Fruit fly (Drosophila melanogaster) whole organism, embryonic: Measurements from ENCODE around the gene hmw.
A peak's percentile ranks its signal among the peaks of the same experiment; 100 is the strongest.

Source experiments
- Atf3 ChIP-seq: fragments of 200-800 bp; sonication (Bioruptor generic); optimal IDR thresholded peaks from 3 replicates; lab custom pipeline; 2016; ENCODE audit warnings: missing biosample characterization, missing genetic modification characterization
- BtbVII ChIP-seq: fragments of 200-800 bp; sonication (Bioruptor generic); optimal IDR thresholded peaks from 3 replicates; lab custom pipeline; 2017; ENCODE audit warnings: missing biosample characterization, mild to moderate bottlenecking, missing genetic modification characterization
- CG10209 ChIP-seq: fragments of 200-800 bp; sonication (Bioruptor generic); optimal IDR thresholded peaks from 3 replicates; lab custom pipeline; 2017; ENCODE audit warnings: missing biosample characterization, mild to moderate bottlenecking, missing genetic modification characterization, missing genetic modification reagents
- CG10274 ChIP-seq: fragments of 200-800 bp; sonication (Bioruptor generic); optimal IDR thresholded peaks from 3 replicates; lab custom pipeline; 2017; ENCODE audit warnings: missing biosample characterization, mild to moderate bottlenecking, missing genetic modification characterization
- CG10366 ChIP-seq: fragments of 200-800 bp; sonication (Bioruptor generic); IDR thresholded peaks from 2 replicates; pipeline ENCODE4 v1.3.6; 2022; ENCODE audit warnings: missing biosample characterization, missing genetic modification characterization
- CG10979 ChIP-seq: fragments of 200-800 bp; sonication (Bioruptor generic); optimal IDR thresholded peaks from 2 replicates; lab custom pipeline; 2018; ENCODE audit warnings: missing biosample characterization, mild to moderate bottlenecking, missing genetic modification characterization, moderate library complexity
- CG11456 ChIP-seq: fragments of 200-800 bp; sonication (Bioruptor generic); IDR thresholded peaks from 3 replicates; pipeline ENCODE4 v1.3.6; 2022; ENCODE audit warnings: missing biosample characterization, missing genetic modification characterization
- CG11560 ChIP-seq: fragments of 200-800 bp; sonication (Bioruptor generic); IDR thresholded peaks from 3 replicates; pipeline ENCODE4 v1.3.6; 2022; ENCODE audit warnings: missing biosample characterization, missing genetic modification characterization
- CG11695 ChIP-seq: fragments of 200-800 bp; sonication (Bioruptor generic); IDR thresholded peaks from 3 replicates; pipeline ENCODE4 v1.3.6; 2022; ENCODE audit warnings: missing biosample characterization, missing genetic modification characterization
- CG11723 ChIP-seq: fragments of 200-800 bp; sonication (Bioruptor generic); optimal IDR thresholded peaks from 2 replicates; lab custom pipeline; 2017; ENCODE audit warnings: missing biosample characterization, mild to moderate bottlenecking, missing genetic modification characterization
- CG12219 ChIP-seq: fragments of 200-800 bp; sonication (Bioruptor generic); optimal IDR thresholded peaks from 3 replicates; lab custom pipeline; 2018; ENCODE audit warnings: missing biosample characterization, mild to moderate bottlenecking, missing genetic modification characterization
- CG12942 ChIP-seq: fragments of 200-800 bp; sonication (Bioruptor generic); optimal IDR thresholded peaks from 3 replicates; lab custom pipeline; 2016; ENCODE audit warnings: missing biosample characterization, missing genetic modification characterization
- CG13624 ChIP-seq: fragments of 200-800 bp; sonication (Bioruptor generic); optimal IDR thresholded peaks from 2 replicates; lab custom pipeline; 2016; ENCODE audit warnings: missing biosample characterization, missing genetic modification characterization
- CG14441 ChIP-seq: fragments of 200-800 bp; sonication (Bioruptor generic); IDR thresholded peaks from 2 replicates; pipeline ENCODE4 v1.3.6; 2022; ENCODE audit warnings: missing biosample characterization, missing genetic modification characterization
- CG30403 ChIP-seq: fragments of 200-800 bp; sonication (Bioruptor generic); optimal IDR thresholded peaks from 3 replicates; lab custom pipeline; 2016; ENCODE audit warnings: missing biosample characterization, missing genetic modification characterization
- CG32532 ChIP-seq: fragments of 200-800 bp; sonication (Bioruptor generic); IDR thresholded peaks from 2 replicates; pipeline ENCODE4 v1.3.6; 2022; ENCODE audit warnings: missing biosample characterization, missing genetic modification characterization
- CG33557 ChIP-seq: fragments of 200-800 bp; sonication (Bioruptor generic); optimal IDR thresholded peaks from 2 replicates; lab custom pipeline; 2019; ENCODE audit warnings: missing biosample characterization, mild to moderate bottlenecking, missing genetic modification characterization, moderate library complexity
- CG3407 ChIP-seq: fragments of 200-800 bp; sonication (Bioruptor generic); optimal IDR thresholded peaks from 2 replicates; lab custom pipeline; 2018; ENCODE audit warnings: missing biosample characterization, mild to moderate bottlenecking, missing genetic modification characterization
- CG3995 ChIP-seq: fragments of 200-800 bp; sonication (Bioruptor generic); optimal IDR thresholded peaks from 3 replicates; lab custom pipeline; 2016; ENCODE audit warnings: missing biosample characterization, missing genetic modification characterization
- CG4730 ChIP-seq: fragments of 200-800 bp; sonication (Bioruptor generic); IDR thresholded peaks from 2 replicates; pipeline ENCODE4 v1.3.6; 2022; ENCODE audit warnings: missing biosample characterization, missing genetic modification characterization
- CG5953 ChIP-seq: fragments of 200-800 bp; sonication (Bioruptor generic); IDR thresholded peaks from 2 replicates; pipeline ENCODE4 v1.3.6; 2022; ENCODE audit warnings: missing biosample characterization, missing genetic modification characterization
- CG8944 ChIP-seq: fragments of 200-800 bp; sonication (Bioruptor generic); optimal IDR thresholded peaks from 3 replicates; lab custom pipeline; 2016; ENCODE audit warnings: missing biosample characterization, missing genetic modification characterization
- CG9817 ChIP-seq: fragments of 200-800 bp; sonication (Bioruptor generic); optimal IDR thresholded peaks from 2 replicates; lab custom pipeline; 2018; ENCODE audit warnings: missing biosample characterization, mild to moderate bottlenecking, missing genetic modification characterization, moderate library complexity
- HHEX ChIP-seq: fragments of 200-800 bp; sonication (Bioruptor generic); optimal IDR thresholded peaks from 3 replicates; lab custom pipeline; 2017; ENCODE audit warnings: missing biosample characterization, mild to moderate bottlenecking, missing genetic modification characterization, missing genetic modification reagents
- Hr51 ChIP-seq, 2 experiments: fragments of 200-800 bp; sonication (Bioruptor generic); optimal IDR thresholded peaks; 2 replicates in 1 of 2; 3 replicates in 1 of 2; lab custom pipeline; 2016 to 2018; ENCODE audit warnings: missing biosample characterization in 2 of 2, missing genetic modification characterization in 2 of 2, mild to moderate bottlenecking in 1 of 2, moderate library complexity in 1 of 2
- NK7.1 ChIP-seq: fragments of 200-800 bp; sonication (Bioruptor generic); optimal IDR thresholded peaks from 3 replicates; lab custom pipeline; 2016; ENCODE audit warnings: missing biosample characterization, missing genetic modification characterization
- Optix ChIP-seq: fragments of 200-800 bp; sonication (Bioruptor generic); IDR thresholded peaks from 3 replicates; pipeline ENCODE4 v1.3.6; 2022; ENCODE audit warnings: missing biosample characterization, missing genetic modification characterization
- Ssrp ChIP-seq: fragments of 200-800 bp; sonication (Bioruptor generic); optimal IDR thresholded peaks from 2 replicates; lab custom pipeline; 2018; ENCODE audit warnings: missing biosample characterization, mild to moderate bottlenecking, missing genetic modification characterization, moderate library complexity
- Xrp1 ChIP-seq: fragments of 200-800 bp; sonication (Bioruptor generic); IDR thresholded peaks from 2 replicates; pipeline ENCODE4 v1.3.6; 2022; ENCODE audit warnings: missing biosample characterization, missing genetic modification characterization
- ab ChIP-seq: fragments of 200-800 bp; sonication (Bioruptor generic); optimal IDR thresholded peaks from 2 replicates; lab custom pipeline; 2016; ENCODE audit warnings: missing biosample characterization, missing genetic modification characterization
- abd-A ChIP-seq: fragments of 200-800 bp; sonication (Bioruptor generic); optimal IDR thresholded peaks from 3 replicates; lab custom pipeline; 2019; ENCODE audit warnings: missing biosample characterization, mild to moderate bottlenecking, missing genetic modification characterization, moderate library complexity
- cg ChIP-seq: fragments of 200-800 bp; sonication (Bioruptor generic); optimal IDR thresholded peaks from 3 replicates; lab custom pipeline; 2019; ENCODE audit warnings: missing biosample characterization, mild to moderate bottlenecking, missing genetic modification characterization, moderate library complexity
- ci ChIP-seq: fragments of 200-800 bp; sonication (Bioruptor generic); IDR thresholded peaks from 3 replicates; pipeline ENCODE4 v1.3.6; 2022; ENCODE audit warnings: missing biosample characterization, missing genetic modification characterization
- hth ChIP-seq: fragments of >200 bp; optimal IDR thresholded peaks from 2 replicates; lab custom pipeline; 2017; ENCODE audit warnings: inconsistent platforms
- jing ChIP-seq: fragments of 200-800 bp; sonication (Bioruptor generic); optimal IDR thresholded peaks from 2 replicates; lab custom pipeline; 2018; ENCODE audit warnings: missing biosample characterization, mild to moderate bottlenecking, missing genetic modification characterization
- klu ChIP-seq: fragments of 200-800 bp; sonication (Bioruptor generic); IDR thresholded peaks from 2 replicates; pipeline ENCODE4 v1.3.6; 2022; ENCODE audit warnings: missing biosample characterization, missing genetic modification characterization
- lab ChIP-seq: fragments of 200-800 bp; sonication (Bioruptor generic); optimal IDR thresholded peaks from 3 replicates; lab custom pipeline; 2017; ENCODE audit warnings: missing biosample characterization, missing genetic modification characterization, mild to moderate bottlenecking, moderate library complexity, missing genetic modification reagents
- lmd ChIP-seq: fragments of 200-800 bp; sonication (Bioruptor generic); IDR thresholded peaks from 2 replicates; pipeline ENCODE4 v1.3.6; 2022; ENCODE audit warnings: missing biosample characterization, missing genetic modification characterization
- nau ChIP-seq: fragments of 200-800 bp; sonication (Bioruptor generic); optimal IDR thresholded peaks from 3 replicates; lab custom pipeline; 2017; ENCODE audit warnings: missing biosample characterization, mild to moderate bottlenecking, missing genetic modification characterization, missing genetic modification reagents
- odd ChIP-seq: fragments of 200-800 bp; sonication (Bioruptor generic); optimal IDR thresholded peaks from 2 replicates; lab custom pipeline; 2017; ENCODE audit warnings: missing biosample characterization, mild to moderate bottlenecking, missing genetic modification characterization
- pan ChIP-seq, 4 experiments: fragments of >200 bp in 3 of 4; fragments of 200-800 bp in 1 of 4; sonication (Bioruptor generic) in 1 of 4; optimal IDR thresholded peaks in 3 of 4; IDR thresholded peaks in 1 of 4; 2 replicates each; pipeline versions ENCODE4 v1.3.6 to Lab custom; 2017 to 2022; ENCODE audit warnings: missing biosample characterization in 2 of 4, missing genetic modification characterization in 2 of 4, mixed read lengths in 1 of 4
- prd ChIP-seq, 3 experiments: fragments of >200 bp in 2 of 3; fragments of 200-800 bp in 1 of 3; sonication (Bioruptor generic) in 1 of 3; optimal IDR thresholded peaks in 2 of 3; IDR thresholded peaks in 1 of 3; 2 replicates in 2 of 3; 3 replicates in 1 of 3; pipeline versions ENCODE4 v1.3.6 to Lab custom; 2017 to 2022; ENCODE audit warnings: missing biosample characterization in 1 of 3, missing genetic modification characterization in 1 of 3
- salm ChIP-seq: fragments of 200-800 bp; sonication (Bioruptor generic); optimal IDR thresholded peaks from 2 replicates; lab custom pipeline; 2018; ENCODE audit warnings: missing biosample characterization, mild to moderate bottlenecking, missing genetic modification characterization
- slbo ChIP-seq: fragments of 200-800 bp; sonication (Bioruptor generic); IDR thresholded peaks from 2 replicates; pipeline ENCODE4 v1.3.6; 2022; ENCODE audit warnings: missing biosample characterization, missing genetic modification characterization
- so ChIP-seq: fragments of 200-800 bp; sonication (Bioruptor generic); IDR thresholded peaks from 3 replicates; pipeline ENCODE4 v1.3.6; 2022; ENCODE audit warnings: missing biosample characterization, missing genetic modification characterization
- sob ChIP-seq: fragments of 200-800 bp; sonication (Bioruptor generic); IDR thresholded peaks from 2 replicates; pipeline ENCODE4 v1.3.6; 2022; ENCODE audit warnings: missing biosample characterization, missing genetic modification characterization
- tx ChIP-seq: fragments of 200-800 bp; sonication (Bioruptor generic); optimal IDR thresholded peaks from 2 replicates; lab custom pipeline; 2016; ENCODE audit warnings: missing biosample characterization, missing genetic modification characterization
- vfl ChIP-seq: fragments of 200-800 bp; sonication (Bioruptor generic); optimal IDR thresholded peaks from 2 replicates; lab custom pipeline; 2016; ENCODE audit warnings: missing biosample characterization, missing genetic modification characterization
- vvl ChIP-seq: fragments of 200-800 bp; sonication (Bioruptor generic); IDR thresholded peaks from 2 replicates; pipeline ENCODE4 v1.3.6; 2022; ENCODE audit warnings: missing biosample characterization, missing genetic modification characterization
- zfh2 ChIP-seq: fragments of 200-800 bp; sonication (Bioruptor generic); optimal IDR thresholded peaks from 2 replicates; lab custom pipeline; 2016; ENCODE audit warnings: missing biosample characterization, missing genetic modification characterization

hmw gene

DNA sequence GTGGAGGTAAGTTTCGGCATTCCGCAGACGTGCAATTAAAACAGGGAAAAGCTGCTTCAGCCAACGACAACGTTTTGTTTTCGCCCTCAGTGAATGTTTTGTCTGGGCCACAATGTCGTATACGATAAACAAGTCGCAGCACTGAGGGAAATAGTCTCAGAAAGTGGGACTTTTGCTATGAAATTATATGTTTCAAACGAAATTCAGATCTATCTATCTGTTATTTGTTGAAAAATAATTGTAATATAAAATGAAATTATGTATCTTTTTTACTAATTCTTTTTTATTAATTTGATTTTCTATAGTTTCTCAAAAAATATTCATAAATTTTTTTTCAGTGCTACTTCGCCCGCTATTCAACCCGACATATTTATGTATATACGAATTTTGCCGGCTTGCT lies 31.6 kb downstream of the hmw start (continued):
- TF ChIP-seq CG11695: peak; percentile 54; the same call in 1 of the 3 replicates
- peak; percentile 73 for TF ChIP-seq CG32532 (GFP tag; lab: Robert Waterston, UW)
- TF ChIP-seq CG11560 (tag; lab: Robert Waterston, UW): no peak
- no peak for TF ChIP-seq prd (optimal IDR thresholded peaks at IDR 0.05; lab: Kevin White, UChicago)
- peak; percentile 65 for TF ChIP-seq prd (GFP tag; IDR thresholded peaks at IDR 0.05; lab: Robert Waterston, UW)
- TF ChIP-seq klu (GFP tag; lab: Robert Waterston, UW): peak; percentile 40
- no peak for TF ChIP-seq jing (GFP tag; lab: Kevin White, UChicago)
- TF ChIP-seq slbo (GFP tag; lab: Robert Waterston, UW): peak; percentile 76
- TF ChIP-seq odd (GFP tag; lab: Kevin White, UChicago): no peak
- TF ChIP-seq CG14441: peak; percentile 24; the same call in 1 of the 2 replicates
- TF ChIP-seq CG3995: no peak
- no peak for TF ChIP-seq tx (GFP tag; lab: Kevin White, UChicago)
- TF ChIP-seq CG4730: no peak
- TF ChIP-seq so (GFP tag; lab: Robert Waterston, UW): no peak
- peak; percentile 28 for TF ChIP-seq CG12942 (GFP tag; lab: Kevin White, UChicago)
- peak; percentile 39 for TF ChIP-seq CG9817 (tag; lab: Kevin White, UChicago)
- TF ChIP-seq CG3407 (GFP tag; lab: Kevin White, UChicago): peak; percentile 9
- TF ChIP-seq NK7.1 (GFP tag; lab: Kevin White, UChicago): no peak
- peak; percentile 11; the same call in 1 of the 2 replicates for TF ChIP-seq CG10366
- TF ChIP-seq zfh2: no peak
- no peak for TF ChIP-seq ab (GFP tag; lab: Kevin White, UChicago)
- no peak for TF ChIP-seq CG13624 (GFP tag; lab: Kevin White, UChicago)
- TF ChIP-seq CG33557 (GFP tag; lab: Kevin White, UChicago): no peak
- peak; percentile 23 for TF ChIP-seq lab (GFP tag; lab: Kevin White, UChicago)
- TF ChIP-seq lmd (GFP tag; lab: Robert Waterston, UW): peak; percentile 34; the same call in 1 of the 2 replicates
- TF ChIP-seq CG11723 (GFP tag; lab: Kevin White, UChicago): no peak
- peak; percentile 63; the same call in 1 of the 2 replicates for TF ChIP-seq vvl (GFP tag; lab: Robert Waterston, UW)
- TF ChIP-seq HHEX (GFP tag; lab: Kevin White, UChicago): no peak
- TF ChIP-seq CG30403 (GFP tag; lab: Kevin White, UChicago): peak; percentile 63
- peak; percentile 68; the same call in 1 of the 2 replicates for TF ChIP-seq Xrp1 (GFP tag; lab: Robert Waterston, UW)
- TF ChIP-seq ci (GFP tag; lab: Robert Waterston, UW): 0 out of 3 replicates have a peak, but pooled peaks have one; percentile 47
- peak; percentile 56 for TF ChIP-seq Ssrp (tag; lab: Kevin White, UChicago)
- no peak for TF ChIP-seq pan (optimal IDR thresholded peaks at IDR 0.05; lab: Kevin White, UChicago)
- peak in 1 of 2 experiments; percentile 68 for TF ChIP-seq pan (GFP tag; optimal IDR thresholded peaks at IDR 0.05 in 1 of 2, IDR thresholded peaks at IDR 0.05 in 1 of 2)
- TF ChIP-seq CG10209 (GFP tag; lab: Kevin White, UChicago): peak; percentile 40
- TF ChIP-seq Atf3 (GFP tag; lab: Kevin White, UChicago): no peak
- peak; percentile 45; the same call in 1 of the 2 replicates for TF ChIP-seq sob
- no peak for TF ChIP-seq hth (lab: Kevin White, UChicago)
- no peak for TF ChIP-seq CG12219 (GFP tag; lab: Kevin White, UChicago)
- no peak for TF ChIP-seq CG5953 (GFP tag; lab: Robert Waterston, UW)
- TF ChIP-seq salm (tag; lab: Kevin White, UChicago): no peak
- TF ChIP-seq Optix: no peak
- TF ChIP-seq cg: no peak
- TF ChIP-seq CG10274 (GFP tag; lab: Kevin White, UChicago): no peak
- no peak for TF ChIP-seq abd-A (tag; lab: Kevin White, UChicago)
- peak; percentile 46 for TF ChIP-seq CG10979 (tag; lab: Kevin White, UChicago)
- TF ChIP-seq CG8944 (GFP tag; lab: Kevin White, UChicago): no peak
- TF ChIP-seq BtbVII: no peak
- no peak for TF ChIP-seq CG11456
- no peak for TF ChIP-seq nau (GFP tag; lab: Kevin White, UChicago)
- TF ChIP-seq vfl (GFP tag; lab: Kevin White, UChicago): no peak
- no peak for TF ChIP-seq Hr51 (GFP tag; optimal IDR thresholded peaks at IDR 0.05; lab: Kevin White, UChicago)
